Fruit fly (Drosophila melanogaster): ENCODE results near the gene Alp11.

The Alp11 gene

dm6 chrX:15593477-15594229 lies 6.1 kb downstream of the Alp11 start, which contains the start of gene Chsy (continued):
- no peak for TF ChIP-seq B-H2 (GFP tag; optimal IDR thresholded peaks at IDR 0.05)
- TF ChIP-seq CG30431 (GFP tag; optimal IDR thresholded peaks at IDR 0.05), result no peak
- TF ChIP-seq jumu (GFP tag; optimal IDR thresholded peaks at IDR 0.05), result no peak
- no peak for TF ChIP-seq klu (GFP tag; IDR thresholded peaks at IDR 0.05)
- TF ChIP-seq PHDP (tag; optimal IDR thresholded peaks at IDR 0.05), result no peak
- TF ChIP-seq CG18011 (GFP tag; optimal IDR thresholded peaks at IDR 0.05), result no peak
- no peak for TF ChIP-seq Hmx (GFP tag; optimal IDR thresholded peaks at IDR 0.05)
- no peak for TF ChIP-seq NK7.1 (GFP tag; optimal IDR thresholded peaks at IDR 0.05)
- no peak for TF ChIP-seq CG4854 (GFP tag; optimal IDR thresholded peaks at IDR 0.05)
- no peak for TF ChIP-seq pb (GFP tag; optimal IDR thresholded peaks at IDR 0.05)
- TF ChIP-seq Camta (GFP tag; optimal IDR thresholded peaks at IDR 0.05), result no peak
- no peak for TF ChIP-seq insv (GFP tag; optimal IDR thresholded peaks at IDR 0.05)
- peak; percentile 33 for TF ChIP-seq CG7556 (GFP tag; optimal IDR thresholded peaks at IDR 0.05)
- no peak for TF ChIP-seq CG31365 (tag; optimal IDR thresholded peaks at IDR 0.05)
- no peak for TF ChIP-seq Doc2 (GFP tag; IDR thresholded peaks at IDR 0.05)
- TF ChIP-seq corto (GFP tag; optimal IDR thresholded peaks at IDR 0.05), result no peak
- TF ChIP-seq lola (GFP tag; optimal IDR thresholded peaks at IDR 0.05), result peak in 1 of 3 experiments; percentile 52
- no peak for TF ChIP-seq run (tag; optimal IDR thresholded peaks at IDR 0.05)
- TF ChIP-seq amos (GFP tag; IDR thresholded peaks at IDR 0.05; ENCODE audit: partially characterized antibody), result peak; percentile 31; the same call in 1 of the 2 replicates
- peak; percentile 14 for TF ChIP-seq CG8924 (tag; optimal IDR thresholded peaks at IDR 0.05)
- TF ChIP-seq hkb (optimal IDR thresholded peaks at IDR 0.05), result no peak
- TF ChIP-seq hkb (GFP tag; IDR thresholded peaks at IDR 0.05), result no peak
- TF ChIP-seq Taf1 (GFP tag; IDR thresholded peaks at IDR 0.05), result no peak
- no peak for TF ChIP-seq CG6683 (GFP tag; optimal IDR thresholded peaks at IDR 0.05)
- peak; percentile 64 for TF ChIP-seq slbo (GFP tag; IDR thresholded peaks at IDR 0.05)
- TF ChIP-seq kay (GFP tag; optimal IDR thresholded peaks at IDR 0.05), result no peak
- TF ChIP-seq tx (GFP tag; optimal IDR thresholded peaks at IDR 0.05), result no peak
- no peak for TF ChIP-seq cato (GFP tag; optimal IDR thresholded peaks at IDR 0.05; ENCODE audit: borderline replicate concordance)
- TF ChIP-seq CG32532 (GFP tag; IDR thresholded peaks at IDR 0.05), result 0 out of 2 replicates have a peak, but pooled peaks have one; percentile 10
- TF ChIP-seq CG13424 (tag; optimal IDR thresholded peaks at IDR 0.05), result peak; percentile 38
- no peak for TF ChIP-seq Dek (tag; optimal IDR thresholded peaks at IDR 0.05)
- peak; percentile 25 for TF ChIP-seq CG10267 (tag; optimal IDR thresholded peaks at IDR 0.05)
- no peak for TF ChIP-seq chm (GFP tag; IDR thresholded peaks at IDR 0.05)
- TF ChIP-seq CG10274 (GFP tag; optimal IDR thresholded peaks at IDR 0.05), result no peak
- TF ChIP-seq Nf-YB (GFP tag; optimal IDR thresholded peaks at IDR 0.05), result peak; percentile 3
- TF ChIP-seq Lim3 (GFP tag; IDR thresholded peaks at IDR 0.05), result no peak
- peak; percentile 52 for TF ChIP-seq Rfx (GFP tag; IDR thresholded peaks at IDR 0.05)
- TF ChIP-seq Hr51 (GFP tag; optimal IDR thresholded peaks at IDR 0.05), result peak in 1 of 2 experiments; percentile 10
- TF ChIP-seq CG14965 (GFP tag; optimal IDR thresholded peaks at IDR 0.05; ENCODE audit: borderline replicate concordance), result no peak
- TF ChIP-seq NFAT (GFP tag; IDR thresholded peaks at IDR 0.05), result peak; percentile 46; the same call in 1 of the 2 replicates
- no peak for TF ChIP-seq unpg (GFP tag; optimal IDR thresholded peaks at IDR 0.05)
- no peak for TF ChIP-seq wdn (GFP tag; IDR thresholded peaks at IDR 0.05)
- TF ChIP-seq CG10431 (GFP tag; optimal IDR thresholded peaks at IDR 0.05), result no peak
- TF ChIP-seq CG32767 (GFP tag; IDR thresholded peaks at IDR 0.05), result no peak
- TF ChIP-seq CG10321 (GFP tag; IDR thresholded peaks at IDR 0.05), result no peak
- no peak for TF ChIP-seq HHEX (GFP tag; optimal IDR thresholded peaks at IDR 0.05)
- no peak for TF ChIP-seq CG14860 (GFP tag; IDR thresholded peaks at IDR 0.05; ENCODE audit: partially characterized antibody)
- no peak for TF ChIP-seq CG15601 (tag; optimal IDR thresholded peaks at IDR 0.05)
- TF ChIP-seq Pdp1 (GFP tag; optimal IDR thresholded peaks at IDR 0.05), result no peak

All from whole organism, embryonic.